Worm (Caenorhabditis elegans) whole organism, L1 larva: ENCODE data around the gene skr-6.

Source experiments
- C04F5.9 ChIP-seq: sonication (generic microtip); optimal IDR thresholded peaks from 2 replicates; lab custom pipeline; 2016; ENCODE audit warnings: missing genetic modification characterization, missing compliant biosample characterization
- F16B12.6 ChIP-seq: fragments of 150-350 bp; optimal IDR thresholded peaks from 2 replicates; lab custom pipeline; 2014; ENCODE audit warnings: missing biosample characterization, missing genetic modification characterization
- Y116A8C.19 ChIP-seq: sonication (generic microtip); optimal IDR thresholded peaks from 2 replicates; lab custom pipeline; 2016; ENCODE audit warnings: missing compliant biosample characterization, missing genetic modification characterization, borderline replicate concordance
- aly-2 ChIP-seq: fragments of 150-350 bp; optimal IDR thresholded peaks from 2 replicates; lab custom pipeline; 2014; ENCODE audit warnings: missing biosample characterization, missing genetic modification characterization
- blmp-1 ChIP-seq: fragments of 150-350 bp; optimal IDR thresholded peaks from 2 replicates; lab custom pipeline; 2014; ENCODE audit warnings: missing biosample characterization, missing genetic modification characterization
- ces-1 ChIP-seq: fragments of 150-350 bp; optimal IDR thresholded peaks from 2 replicates; lab custom pipeline; 2014; ENCODE audit warnings: missing biosample characterization, missing genetic modification reagents, missing genetic modification characterization
- efl-1 ChIP-seq, 4 experiments: fragments of 150-350 bp; optimal IDR thresholded peaks in 3 of 4; peaks in 1 of 4; 1 replicate in 1 of 4; 2 replicates in 3 of 4; lab custom pipeline; 2014; ENCODE audit warnings: missing biosample characterization in 2 of 4, missing genetic modification characterization in 2 of 4, missing genetic modification reagents in 2 of 4
- efl-3 ChIP-seq: fragments of 200-800 bp; sonication (Bioruptor generic); optimal IDR thresholded peaks from 2 replicates; lab custom pipeline; 2018; ENCODE audit warnings: mild to moderate bottlenecking, missing genetic modification characterization, missing compliant biosample characterization
- egl-13 ChIP-seq: sonication (generic microtip); optimal IDR thresholded peaks from 2 replicates; lab custom pipeline; 2016; ENCODE audit warnings: missing genotype, missing genetic modification reagents, missing genetic modification characterization, missing compliant biosample characterization
- elt-2 ChIP-seq: sonication (generic microtip); optimal IDR thresholded peaks from 2 replicates; lab custom pipeline; 2016; ENCODE audit warnings: missing genetic modification characterization, mild to moderate bottlenecking, inconsistent platforms, missing compliant biosample characterization, missing genetic modification reagents
- elt-3 ChIP-seq, 6 experiments: fragments of 150-350 bp in 1 of 6; sonication (generic microtip); optimal IDR thresholded peaks; 2 replicates each; lab custom pipeline; 2017 to 2018; ENCODE audit warnings: missing biosample characterization in 6 of 6, missing genetic modification characterization in 6 of 6, inconsistent platforms in 1 of 6
- fkh-10 ChIP-seq: sonication (generic microtip); optimal IDR thresholded peaks from 2 replicates; lab custom pipeline; 2017; ENCODE audit warnings: missing biosample characterization, missing genetic modification reagents, missing genetic modification characterization
- fkh-4 ChIP-seq: sonication (generic microtip); optimal IDR thresholded peaks from 2 replicates; lab custom pipeline; 2016; ENCODE audit warnings: missing compliant biosample characterization, missing genetic modification characterization, borderline replicate concordance
- fkh-8 ChIP-seq: sonication (generic microtip); optimal IDR thresholded peaks from 2 replicates; lab custom pipeline; 2016; ENCODE audit warnings: mild to moderate bottlenecking, missing genetic modification characterization, missing compliant biosample characterization
- hlh-4 ChIP-seq: sonication (generic microtip); optimal IDR thresholded peaks from 2 replicates; lab custom pipeline; 2016; ENCODE audit warnings: mild to moderate bottlenecking, missing genetic modification characterization, missing compliant biosample characterization
- hpl-2 ChIP-seq: fragments of 150-350 bp; optimal IDR thresholded peaks from 2 replicates; lab custom pipeline; 2014; ENCODE audit warnings: missing biosample characterization, missing genetic modification reagents, missing genetic modification characterization
- irx-1 ChIP-seq: sonication (generic microtip); optimal IDR thresholded peaks from 2 replicates; lab custom pipeline; 2016; ENCODE audit warnings: missing genetic modification characterization, missing compliant biosample characterization
- lin-13 ChIP-seq: fragments of 150-350 bp; optimal IDR thresholded peaks from 2 replicates; lab custom pipeline; 2014; ENCODE audit warnings: missing biosample characterization, missing genetic modification reagents, missing genetic modification characterization
- lin-14 ChIP-seq: fragments of 200-800 bp; sonication (Bioruptor generic); optimal IDR thresholded peaks from 2 replicates; lab custom pipeline; 2018; ENCODE audit warnings: mild to moderate bottlenecking, missing genetic modification characterization, moderate library complexity, missing compliant biosample characterization
- lir-3 ChIP-seq: sonication (generic microtip); optimal IDR thresholded peaks from 2 replicates; lab custom pipeline; 2016; ENCODE audit warnings: mild to moderate bottlenecking, missing genetic modification characterization, moderate library complexity, missing compliant biosample characterization; ENCODE audit not compliant: poor library complexity
- mab-9 ChIP-seq: fragments of 200-800 bp; sonication (Bioruptor generic); IDR thresholded peaks from 2 replicates; pipeline ENCODE4 v1.3.6; 2022; ENCODE audit warnings: missing genetic modification reagents, missing genetic modification characterization, missing compliant biosample characterization
- mef-2 ChIP-seq: fragments of 150-350 bp; optimal IDR thresholded peaks from 2 replicates; lab custom pipeline; 2014; ENCODE audit warnings: missing biosample characterization, missing genetic modification characterization
- nhr-12 ChIP-seq: sonication (generic microtip); optimal IDR thresholded peaks from 2 replicates; lab custom pipeline; 2017; ENCODE audit warnings: missing biosample characterization, missing genetic modification characterization
- nhr-19 ChIP-seq: fragments of 200-800 bp; sonication (Bioruptor generic); conservative IDR thresholded peaks from 2 replicates; pipeline ENCODE4 v1.3.6; 2022; ENCODE audit warnings: missing genetic modification characterization, missing compliant biosample characterization
- nhr-47 ChIP-seq: sonication (generic microtip); optimal IDR thresholded peaks from 2 replicates; lab custom pipeline; 2016; ENCODE audit warnings: mild to moderate bottlenecking, missing genetic modification characterization, moderate library complexity, missing compliant biosample characterization
- nhr-71 ChIP-seq: sonication (generic microtip); optimal IDR thresholded peaks from 2 replicates; lab custom pipeline; 2016; ENCODE audit warnings: mild to moderate bottlenecking, missing genetic modification characterization, moderate library complexity, missing compliant biosample characterization
- nhr-77 ChIP-seq: fragments of 150-350 bp; optimal IDR thresholded peaks from 2 replicates; lab custom pipeline; 2014; ENCODE audit warnings: missing biosample characterization, missing genetic modification characterization
- nhr-84 ChIP-seq: sonication (generic microtip); optimal IDR thresholded peaks from 2 replicates; lab custom pipeline; 2017; ENCODE audit warnings: missing biosample characterization, missing genetic modification characterization
- nhr-90 ChIP-seq: sonication (generic microtip); optimal IDR thresholded peaks from 2 replicates; lab custom pipeline; 2016; ENCODE audit warnings: mild to moderate bottlenecking, missing genetic modification characterization, missing compliant biosample characterization; ENCODE audit not compliant: poor library complexity
- pax-3 ChIP-seq: fragments of 200-800 bp; sonication (Bioruptor generic); optimal IDR thresholded peaks from 2 replicates; lab custom pipeline; 2018; ENCODE audit warnings: mild to moderate bottlenecking, missing genetic modification characterization, moderate library complexity, missing compliant biosample characterization
- pqm-1 ChIP-seq: sonication (generic microtip); optimal IDR thresholded peaks from 3 replicates; lab custom pipeline; 2017; ENCODE audit warnings: missing biosample characterization, missing genetic modification characterization
- skn-1 ChIP-seq: fragments of 150-350 bp; optimal IDR thresholded peaks from 2 replicates; lab custom pipeline; 2014; ENCODE audit warnings: missing biosample characterization, missing genetic modification characterization
- snu-23 ChIP-seq: sonication (generic microtip); optimal IDR thresholded peaks from 2 replicates; lab custom pipeline; 2016; ENCODE audit warnings: missing genetic modification characterization, missing compliant biosample characterization
- sup-37 ChIP-seq: fragments of 200-800 bp; sonication (Bioruptor generic); optimal IDR thresholded peaks from 2 replicates; lab custom pipeline; 2018; ENCODE audit warnings: mild to moderate bottlenecking, missing genetic modification characterization, missing compliant biosample characterization
- unc-62 ChIP-seq: fragments of 150-350 bp; optimal IDR thresholded peaks from 2 replicates; lab custom pipeline; 2014; ENCODE audit warnings: missing biosample characterization, missing genetic modification reagents, missing genetic modification characterization
- unc-86 ChIP-seq: sonication (generic microtip); optimal IDR thresholded peaks from 2 replicates; lab custom pipeline; 2016; ENCODE audit warnings: missing genetic modification characterization, missing compliant biosample characterization
- zag-1 ChIP-seq: fragments of 150-350 bp; optimal IDR thresholded peaks from 2 replicates; lab custom pipeline; 2014; ENCODE audit warnings: missing biosample characterization, missing genetic modification characterization
- ztf-11 ChIP-seq, 2 experiments: sonication (generic microtip); optimal IDR thresholded peaks; 2 replicates each; lab custom pipeline; 2016 to 2017; ENCODE audit warnings: missing genetic modification characterization in 2 of 2, missing biosample characterization in 1 of 2, missing compliant biosample characterization in 1 of 2

Gene skr-6

ce11 chrV:18298506-18298905 lies 28.7 kb upstream of the skr-6 start, which contains the start of gene Y51A2A.5:
Y51A2A.5 (plus strand) TSS chrV:18298806.
- no peak for TF ChIP-seq efl-1 (optimal IDR thresholded peaks at IDR 0.05; lab: Kevin White, UChicago)
- TF ChIP-seq efl-1 (GFP tag; optimal IDR thresholded peaks at IDR 0.05 in 1 of 2; lab: Kevin White, UChicago) = no peak
- no peak for TF ChIP-seq blmp-1 (tag; lab: Kevin White, UChicago)
- TF ChIP-seq fkh-10 = no peak
- TF ChIP-seq egl-13 (tag; lab: Kevin White, UChicago) = no peak
- no peak for TF ChIP-seq lin-14
- TF ChIP-seq fkh-8 (tag; lab: Kevin White, UChicago) = no peak
- TF ChIP-seq lin-13 (GFP tag; lab: Kevin White, UChicago) = no peak
- no peak for TF ChIP-seq zag-1 (tag; lab: Kevin White, UChicago)
- no peak for TF ChIP-seq pax-3 (tag; lab: Kevin White, UChicago)
- no peak for TF ChIP-seq irx-1 (tag; lab: Kevin White, UChicago)
- TF ChIP-seq nhr-19 (GFP tag; lab: Robert Waterston, UW) = no peak
- no peak for TF ChIP-seq skn-1 (tag; lab: Kevin White, UChicago)
- no peak for TF ChIP-seq nhr-12
- no peak for TF ChIP-seq F16B12.6 (tag; lab: Kevin White, UChicago)
- no peak for TF ChIP-seq ztf-11 (tag; optimal IDR thresholded peaks at IDR 0.05; lab: Kevin White, UChicago)
- no peak for TF ChIP-seq unc-86 (tag; lab: Kevin White, UChicago)
- no peak for TF ChIP-seq sup-37 (GFP tag; lab: Kevin White, UChicago)
- TF ChIP-seq unc-62 (GFP tag; lab: Kevin White, UChicago) = no peak
- no peak for TF ChIP-seq elt-2 (tag; lab: Kevin White, UChicago)
- TF ChIP-seq ces-1 (GFP tag; lab: Kevin White, UChicago) = no peak
- TF ChIP-seq, all 84 proteins: peak for 0

DNA sequence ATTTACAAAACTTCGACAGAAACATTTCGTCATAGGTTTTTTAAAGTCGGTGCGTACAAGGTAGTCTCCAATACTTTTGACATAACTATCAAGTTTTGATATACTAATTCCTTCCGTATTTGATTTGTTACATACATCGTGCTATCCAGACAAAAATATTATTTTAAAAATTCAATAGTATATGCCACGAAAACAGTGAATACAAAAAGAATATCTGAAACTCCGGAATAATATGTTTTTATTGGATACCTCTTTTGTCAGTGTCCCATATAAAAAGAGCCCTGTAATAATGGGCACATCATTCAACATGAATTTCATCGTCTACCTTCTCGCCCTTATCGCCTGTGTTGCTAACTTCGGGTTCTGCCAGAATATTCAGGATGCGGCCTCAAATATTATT lies 22.5 kb upstream of the skr-6 start, which contains the start of gene Y51A2A.12:
TSS of gene Y51A2A.12 (plus strand) at position 301 of the 400 bp plus-strand sequence.
- no peak for TF ChIP-seq lir-3 (tag; lab: Kevin White, UChicago)
- TF ChIP-seq Y116A8C.19 = no peak
- no peak for TF ChIP-seq ces-1 (GFP tag; lab: Kevin White, UChicago)
- no peak for TF ChIP-seq nhr-77 (tag; lab: Kevin White, UChicago)
- TF ChIP-seq unc-62 (GFP tag; lab: Kevin White, UChicago) = no peak
- no peak for TF ChIP-seq efl-3 (GFP tag; lab: Kevin White, UChicago)
- TF ChIP-seq nhr-71 = no peak
- no peak for TF ChIP-seq mef-2 (tag; lab: Kevin White, UChicago)
- no peak for TF ChIP-seq mab-9 (GFP tag; lab: Robert Waterston, UW)
- no peak for TF ChIP-seq pqm-1 (tag; lab: Kevin White, UChicago)
- no peak for TF ChIP-seq nhr-90 (tag; lab: Kevin White, UChicago)
- no peak for TF ChIP-seq hpl-2 (GFP tag; lab: Kevin White, UChicago)
- no peak for TF ChIP-seq skn-1 (tag; lab: Kevin White, UChicago)
- TF ChIP-seq fkh-4 (tag; lab: Kevin White, UChicago) = no peak
- TF ChIP-seq hlh-4 (tag; lab: Kevin White, UChicago) = no peak
- no peak for TF ChIP-seq aly-2 (tag; lab: Kevin White, UChicago)
- TF ChIP-seq unc-86 (tag; lab: Kevin White, UChicago) = no peak
- TF ChIP-seq C04F5.9 (tag; lab: Kevin White, UChicago) = no peak
- TF ChIP-seq snu-23 = no peak

DNA sequence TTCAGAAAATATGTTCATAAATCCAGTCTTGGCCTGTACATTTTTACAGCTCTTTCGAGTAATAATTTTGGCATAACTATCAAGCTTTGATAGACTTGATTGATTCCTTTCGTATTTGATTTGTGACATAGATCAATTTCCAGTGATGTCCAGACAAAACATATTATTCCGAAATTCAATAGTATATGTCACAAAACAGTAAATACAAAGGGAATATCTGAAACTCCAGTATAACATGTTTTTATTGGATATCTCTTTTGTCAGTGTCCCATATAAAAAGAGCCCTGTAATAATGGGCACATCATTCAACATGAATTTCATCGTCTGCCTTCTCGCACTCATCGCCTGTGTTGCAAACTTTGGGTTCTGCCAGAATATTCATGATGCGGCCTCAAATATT lies 20.9 kb upstream of the skr-6 start, which contains the start of gene Y51A2A.4:
TSS of gene Y51A2A.4 (plus strand) at position 301 of the 400 bp plus-strand sequence.
- TF ChIP-seq nhr-47 (no peak), elt-3 (tag; optimal IDR thresholded peaks at IDR 0.05; lab: Kevin White, UChicago) (no peak), efl-1 (optimal IDR thresholded peaks at IDR 0.05; lab: Kevin White, UChicago) (no peak), efl-1 (GFP tag; optimal IDR thresholded peaks at IDR 0.05 in 1 of 2; lab: Kevin White, UChicago) (peak in 1 of 2 experiments; percentile 38), nhr-84 (tag; lab: Kevin White, UChicago) (no peak)
